Fruit fly (Drosophila melanogaster): ENCODE data around the gene CG18810.

DNA sequence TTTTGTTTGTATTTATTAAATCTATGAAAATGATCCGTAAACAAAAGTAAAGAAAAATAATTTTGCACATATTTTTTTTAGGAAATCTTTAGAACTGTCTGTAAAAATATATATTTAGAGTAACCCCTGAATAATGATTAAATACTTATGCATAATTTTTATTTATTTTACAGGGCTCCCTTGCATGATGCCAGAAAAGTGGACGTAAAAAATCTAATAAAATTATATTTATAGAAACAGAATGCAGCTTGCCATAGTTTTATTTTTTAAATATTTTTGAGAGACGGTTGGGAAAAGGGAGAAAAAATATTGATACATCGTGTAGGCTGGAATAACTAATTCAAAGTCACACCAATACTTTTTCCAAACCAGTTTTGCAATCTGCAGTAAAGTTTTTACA is at the start of gene CG18810:
- TF ChIP-seq psq (optimal IDR thresholded peaks at IDR 0.05) (no peak), Sin3A (optimal IDR thresholded peaks at IDR 0.05) (no peak), insv (optimal IDR thresholded peaks at IDR 0.05) (no peak), ttk (optimal IDR thresholded peaks at IDR 0.05) (no peak), Myc (optimal IDR thresholded peaks at IDR 0.05) (no peak)

All from Kc167 (cell line).